Fruit fly (Drosophila melanogaster) Kc167 (cell line): ENCODE measurements around the gene Mct1.

Experiments used
- Myc ChIP-seq: fragments of >200 bp; optimal IDR thresholded peaks from 2 replicates; lab custom pipeline; 2017; ENCODE audit warnings: missing external identifiers
- Sin3A ChIP-seq: fragments of >200 bp; optimal IDR thresholded peaks from 2 replicates; lab custom pipeline; 2018; ENCODE audit warnings: missing external identifiers
- h ChIP-seq: fragments of >200 bp; optimal IDR thresholded peaks from 3 replicates; lab custom pipeline; 2018; ENCODE audit warnings: missing external identifiers
- insv ChIP-seq: fragments of >200 bp; optimal IDR thresholded peaks from 3 replicates; lab custom pipeline; 2018; ENCODE audit warnings: missing external identifiers
- psq ChIP-seq: fragments of >200 bp; optimal IDR thresholded peaks from 2 replicates; lab custom pipeline; 2017; ENCODE audit warnings: missing external identifiers
- ttk ChIP-seq: sonication (Bioruptor generic); optimal IDR thresholded peaks from 2 replicates; lab custom pipeline; 2017; ENCODE audit warnings: missing external identifiers

Mct1 gene

dm6 chrX:2196086-2196732, 7.2 kb downstream of the Mct1 start:
- TF ChIP-seq psq (lab: Kevin White, UChicago) (no peak), insv (lab: Kevin White, UChicago) (no peak)

dm6 chrX:2197414-2198271, 8.7 kb downstream of the Mct1 start:
- TF ChIP-seq Sin3A, result no peak
- TF ChIP-seq Myc, result no peak
- no peak for TF ChIP-seq ttk
- no peak for TF ChIP-seq h (lab: Kevin White, UChicago)
- TF ChIP-seq insv (lab: Kevin White, UChicago), result no peak
- TF ChIP-seq psq (lab: Kevin White, UChicago), result no peak

dm6 chrX:2198272-2198571, 9.2 kb downstream of the Mct1 start:
- TF ChIP-seq Sin3A (no peak), insv (lab: Kevin White, UChicago) (no peak), Myc (no peak), ttk (no peak), psq (lab: Kevin White, UChicago) (no peak), h (lab: Kevin White, UChicago) (no peak)

dm6 chrX:2199303-2199702, 10.3 kb downstream of the Mct1 start:
- TF ChIP-seq h (lab: Kevin White, UChicago) (no peak), Myc (no peak), ttk (no peak), psq (lab: Kevin White, UChicago) (no peak), insv (lab: Kevin White, UChicago) (no peak), Sin3A (no peak)

- no peak for TF ChIP-seq Myc
- no peak for TF ChIP-seq h (lab: Kevin White, UChicago)
- no peak for TF ChIP-seq ttk
- TF ChIP-seq psq (lab: Kevin White, UChicago), result no peak
- no peak for TF ChIP-seq Sin3A
- no peak for TF ChIP-seq insv (lab: Kevin White, UChicago)
These were observed 14.8 kb downstream of the Mct1 start, which contains the start of gene FarO for dm6 chrX:2203766-2204165. FarO (minus strand) TSS chrX:2203866.

dm6 chrX:2208641-2209241, 19.8 kb downstream of the Mct1 start:
- TF ChIP-seq insv (lab: Kevin White, UChicago), result no peak
- no peak for TF ChIP-seq Myc
- TF ChIP-seq ttk, result no peak
- TF ChIP-seq psq (lab: Kevin White, UChicago), result no peak
- TF ChIP-seq Sin3A, result no peak
- TF ChIP-seq h (lab: Kevin White, UChicago), result no peak

- no peak for TF ChIP-seq psq (lab: Kevin White, UChicago)
- no peak for TF ChIP-seq h (lab: Kevin White, UChicago)
- TF ChIP-seq insv (lab: Kevin White, UChicago), result no peak
- no peak for TF ChIP-seq ttk
- TF ChIP-seq Sin3A, result no peak
- TF ChIP-seq Myc, result no peak
These were observed 23.4 kb downstream of the Mct1 start for dm6 chrX:2212327-2212820.

- no peak for TF ChIP-seq ttk
- no peak for TF ChIP-seq Sin3A
- TF ChIP-seq Myc, result no peak
- TF ChIP-seq h (lab: Kevin White, UChicago), result no peak
- TF ChIP-seq insv (lab: Kevin White, UChicago), result no peak
- no peak for TF ChIP-seq psq (lab: Kevin White, UChicago)
These were observed 24.9 kb downstream of the Mct1 start, which contains the start of gene SmydA-8 for dm6 chrX:2213759-2214406. SmydA-8 (minus strand) TSS chrX:2213809.

- no peak for TF ChIP-seq Myc
- no peak for TF ChIP-seq insv (lab: Kevin White, UChicago)
- no peak for TF ChIP-seq psq (lab: Kevin White, UChicago)
- no peak for TF ChIP-seq ttk
- TF ChIP-seq Sin3A, result no peak
- no peak for TF ChIP-seq h (lab: Kevin White, UChicago)
These were observed 29.5 kb downstream of the Mct1 start for dm6 chrX:2218455-2218854.

- TF ChIP-seq ttk (no peak), Myc (no peak), h (lab: Kevin White, UChicago) (no peak), Sin3A (no peak), psq (lab: Kevin White, UChicago) (no peak), insv (lab: Kevin White, UChicago) (no peak)
These were observed 30.3 kb downstream of the Mct1 start for dm6 chrX:2219246-2219645.

dm6 chrX:2219899-2220298, 30.9 kb downstream of the Mct1 start:
- TF ChIP-seq h (lab: Kevin White, UChicago), result no peak
- no peak for TF ChIP-seq Myc
- TF ChIP-seq psq (lab: Kevin White, UChicago), result no peak
- no peak for TF ChIP-seq ttk
- TF ChIP-seq Sin3A, result no peak
- no peak for TF ChIP-seq insv (lab: Kevin White, UChicago)

dm6 chrX:2221598-2221997, 32.6 kb downstream of the Mct1 start:
- TF ChIP-seq insv (lab: Kevin White, UChicago) (no peak), Sin3A (no peak), psq (lab: Kevin White, UChicago) (no peak), Myc (no peak), h (lab: Kevin White, UChicago) (no peak), ttk (no peak)
